Fruit fly (Drosophila melanogaster): Measurements from ENCODE around the gene bond.

dm6 chr3R:22503630-22504029, 46.9 kb upstream of the bond start:
- TF ChIP-seq ftz-f1 (GFP tag; optimal IDR thresholded peaks at IDR 0.05) (no peak), scrt (GFP tag; optimal IDR thresholded peaks at IDR 0.05) (peak; percentile 16), en (GFP tag; optimal IDR thresholded peaks at IDR 0.05) (no peak), CG30020 (tag; optimal IDR thresholded peaks at IDR 0.05) (no peak)

All from whole organism, embryonic.